Fruit fly (Drosophila melanogaster): ENCODE measurements around the gene ACXE.

ACXE gene

dm6 chr2L:12974045-12974539 lies 48.7 kb downstream of the ACXE start, which contains the start of gene Vha68-2 (continued):
- peak; percentile 10 for TF ChIP-seq pho (GFP tag; optimal IDR thresholded peaks at IDR 0.05)
- TF ChIP-seq CG5953 (GFP tag; IDR thresholded peaks at IDR 0.05): no peak
- no peak for TF ChIP-seq jigr1 (GFP tag; IDR thresholded peaks at IDR 0.05)
- peak; percentile 79 for TF ChIP-seq sens (GFP tag)
- peak; percentile 86 for TF ChIP-seq CG10543 (GFP tag; optimal IDR thresholded peaks at IDR 0.05)
- TF ChIP-seq CG1602 (GFP tag; optimal IDR thresholded peaks at IDR 0.05): peak; percentile 18
- TF ChIP-seq CG13775 (GFP tag; optimal IDR thresholded peaks at IDR 0.05): peak; percentile 44
- TF ChIP-seq CG7556 (GFP tag; optimal IDR thresholded peaks at IDR 0.05): no peak
- peak; percentile 50 for TF ChIP-seq CG2875 (GFP tag; optimal IDR thresholded peaks at IDR 0.05)
- TF ChIP-seq CG6854 (GFP tag; optimal IDR thresholded peaks at IDR 0.05): no peak
- TF ChIP-seq Lhr (GFP tag; optimal IDR thresholded peaks at IDR 0.05): peak; percentile 67
- peak; percentile 57 for TF ChIP-seq Mes4 (GFP tag; optimal IDR thresholded peaks at IDR 0.05)
- peak; percentile 54; the same call in 1 of the 2 replicates for TF ChIP-seq amos (GFP tag; IDR thresholded peaks at IDR 0.05; ENCODE audit: partially characterized antibody)
- no peak for TF ChIP-seq CG8478 (optimal IDR thresholded peaks at IDR 0.05)
- TF ChIP-seq CG7839 (tag; optimal IDR thresholded peaks at IDR 0.05): no peak
- TF ChIP-seq Rfx (GFP tag; IDR thresholded peaks at IDR 0.05): peak; percentile 85
- no peak for TF ChIP-seq CG8924 (tag; optimal IDR thresholded peaks at IDR 0.05)
- peak; percentile 68 for TF ChIP-seq PHDP (tag; optimal IDR thresholded peaks at IDR 0.05)
- no peak for TF ChIP-seq CG12104 (GFP tag; optimal IDR thresholded peaks at IDR 0.05)
- peak; percentile 61 for TF ChIP-seq caup (GFP tag; optimal IDR thresholded peaks at IDR 0.05; ENCODE audit: severe bottlenecking)
- peak; percentile 44 for TF ChIP-seq CG12744 (GFP tag; optimal IDR thresholded peaks at IDR 0.05)
- TF ChIP-seq CG11504 (tag; optimal IDR thresholded peaks at IDR 0.05): peak; percentile 53
- TF ChIP-seq Fer1 (GFP tag; optimal IDR thresholded peaks at IDR 0.05): no peak
- no peak for TF ChIP-seq sens-2 (GFP tag; IDR thresholded peaks at IDR 0.05)
- no peak for TF ChIP-seq CG31224 (GFP tag; IDR thresholded peaks at IDR 0.05)
- TF ChIP-seq Scr (GFP tag; IDR thresholded peaks at IDR 0.05; ENCODE audit: partially characterized antibody): no peak; the same call in 1 of the 2 replicates
- no peak for TF ChIP-seq trem (tag; optimal IDR thresholded peaks at IDR 0.05)
- TF ChIP-seq gro (GFP tag; optimal IDR thresholded peaks at IDR 0.05): no peak
- TF ChIP-seq cwo (GFP tag; optimal IDR thresholded peaks at IDR 0.05): no peak
- peak; percentile 28 for TF ChIP-seq CG15601 (tag; optimal IDR thresholded peaks at IDR 0.05)
- TF ChIP-seq Xbp1 (GFP tag; optimal IDR thresholded peaks at IDR 0.05): peak; percentile 52
- TF ChIP-seq NC2β (GFP tag; optimal IDR thresholded peaks at IDR 0.05): peak; percentile 81
- TF ChIP-seq Hr51 (GFP tag; optimal IDR thresholded peaks at IDR 0.05): peak; percentile 37 to 46
- peak; percentile 57 for TF ChIP-seq CG12769 (tag; optimal IDR thresholded peaks at IDR 0.05)
- peak; percentile 19 for TF ChIP-seq pfk (GFP tag; optimal IDR thresholded peaks at IDR 0.05)
- TF ChIP-seq CG9437 (GFP tag; optimal IDR thresholded peaks at IDR 0.05): peak; percentile 6
- peak; percentile 32 for TF ChIP-seq Six4 (GFP tag; optimal IDR thresholded peaks at IDR 0.05)
- TF ChIP-seq CG14860 (GFP tag; IDR thresholded peaks at IDR 0.05; ENCODE audit: partially characterized antibody): no peak
- TF ChIP-seq nerfin-2 (GFP tag; IDR thresholded peaks at IDR 0.05; ENCODE audit: partially characterized antibody): 0 out of 2 replicates have a peak, but pooled peaks have one; percentile 36
- peak; percentile 35 for TF ChIP-seq CG13123 (GFP tag; optimal IDR thresholded peaks at IDR 0.05)
- no peak for TF ChIP-seq ac (GFP tag; optimal IDR thresholded peaks at IDR 0.05)
- TF ChIP-seq en (GFP tag; optimal IDR thresholded peaks at IDR 0.05): no peak
- peak; percentile 92 for TF ChIP-seq B-H2 (GFP tag; optimal IDR thresholded peaks at IDR 0.05)
- TF ChIP-seq ara (GFP tag; IDR thresholded peaks at IDR 0.05): no peak
- TF ChIP-seq CG6272 (GFP tag; IDR thresholded peaks at IDR 0.05): no peak
- no peak for TF ChIP-seq gsb-n (tag; optimal IDR thresholded peaks at IDR 0.05)
- peak; percentile 36 for TF ChIP-seq az2 (GFP tag; optimal IDR thresholded peaks at IDR 0.05)
- peak; percentile 99 for TF ChIP-seq her (GFP tag; optimal IDR thresholded peaks at IDR 0.05)
- no peak for TF ChIP-seq CG17612 (GFP tag; IDR thresholded peaks at IDR 0.05)
- 0 out of 3 replicates have a peak, but pooled peaks have one; percentile 20 for TF ChIP-seq Mrtf (GFP tag; IDR thresholded peaks at IDR 0.05)

All from whole organism, embryonic.